Worm (Caenorhabditis elegans) whole organism, early embryonic: ENCODE data around the gene frpr-2.

ENCODE experiments used
- aly-1 ChIP-seq: sonication (generic microtip); optimal IDR thresholded peaks from 2 replicates; lab custom pipeline; 2016; ENCODE audit warnings: missing genetic modification characterization, missing compliant biosample characterization
- ama-1 ChIP-seq: fragments of 150-350 bp; optimal IDR thresholded peaks from 2 replicates; lab custom pipeline; 2014
- hnd-1 ChIP-seq: sonication (generic microtip); optimal IDR thresholded peaks from 2 replicates; lab custom pipeline; 2016; ENCODE audit warnings: missing genetic modification characterization, missing compliant biosample characterization
- scrt-1 ChIP-seq: fragments of 200-800 bp; sonication (Bioruptor generic); IDR thresholded peaks from 2 replicates; pipeline ENCODE4 v1.3.6; 2022; ENCODE audit warnings: missing genetic modification characterization, missing compliant biosample characterization

DNA sequence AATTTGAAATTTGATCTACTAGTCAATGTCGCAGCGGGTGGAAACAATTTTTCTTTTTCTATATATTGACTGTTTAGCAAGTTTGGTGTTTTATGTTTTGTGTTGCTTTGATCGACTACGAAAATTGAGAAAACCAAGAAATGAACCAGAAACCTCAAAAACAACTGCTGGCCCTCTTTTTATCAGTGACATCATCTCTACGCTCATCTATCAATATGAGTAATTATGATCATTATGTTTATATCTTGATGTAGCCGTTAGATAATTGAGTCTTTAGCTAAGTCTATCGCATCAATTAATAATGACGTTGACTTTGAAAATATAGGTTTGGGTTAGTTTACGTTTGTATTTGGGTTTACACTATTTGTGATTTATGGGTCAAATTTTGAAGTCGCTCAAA, 29.6 kb upstream of the frpr-2 start:
- no peak for TF ChIP-seq scrt-1 (GFP tag; lab: Robert Waterston, UW)
- no peak for TF ChIP-seq aly-1 (tag; lab: Kevin White, UChicago)
- no peak for TF ChIP-seq hnd-1 (tag; lab: Kevin White, UChicago)
- no peak for TF ChIP-seq ama-1
